Worm (Caenorhabditis elegans) whole organism, late embryonic: ENCODE measurements around the gene sru-29.

Experiments
- C08G9.2 ChIP-seq: sonication (generic microtip); optimal IDR thresholded peaks from 2 replicates; lab custom pipeline; 2016; ENCODE audit warnings: mild to moderate bottlenecking, missing genetic modification characterization, moderate library complexity, missing compliant biosample characterization
- C38D4.7 ChIP-seq: fragments of 200-800 bp; sonication (Bioruptor generic); optimal IDR thresholded peaks from 2 replicates; lab custom pipeline; 2018; ENCODE audit warnings: mild to moderate bottlenecking, missing genetic modification characterization, moderate library complexity, missing compliant biosample characterization
- F13H6.1 ChIP-seq: sonication (generic microtip); optimal IDR thresholded peaks from 2 replicates; lab custom pipeline; 2016; ENCODE audit warnings: missing genetic modification characterization, missing compliant biosample characterization
- K09A11.1 ChIP-seq: sonication (generic microtip); optimal IDR thresholded peaks from 2 replicates; lab custom pipeline; 2017; ENCODE audit warnings: antibody characterized with exemption, mild to moderate bottlenecking, missing genetic modification characterization, missing compliant biosample characterization; ENCODE audit not compliant: insufficient read depth
- Y22D7AL.16 ChIP-seq: sonication (generic microtip); optimal IDR thresholded peaks from 2 replicates; lab custom pipeline; 2016; ENCODE audit warnings: missing genetic modification characterization, missing compliant biosample characterization
- ahr-1 ChIP-seq: sonication (generic microtip); optimal IDR thresholded peaks from 2 replicates; lab custom pipeline; 2016; ENCODE audit warnings: missing genetic modification characterization, missing compliant biosample characterization
- ama-1 ChIP-seq: fragments of 150-350 bp; optimal IDR thresholded peaks from 2 replicates; lab custom pipeline; 2014
- ceh-22 ChIP-seq: sonication (generic microtip); optimal IDR thresholded peaks from 2 replicates; lab custom pipeline; 2017; ENCODE audit warnings: missing biosample characterization, missing genetic modification characterization
- ceh-24 ChIP-seq: sonication (generic microtip); optimal IDR thresholded peaks from 2 replicates; lab custom pipeline; 2016; ENCODE audit warnings: mild to moderate bottlenecking, missing genetic modification characterization, missing compliant biosample characterization
- ceh-31 ChIP-seq: sonication (generic microtip); optimal IDR thresholded peaks from 2 replicates; lab custom pipeline; 2016; ENCODE audit warnings: missing genetic modification characterization, missing compliant biosample characterization
- ceh-48 ChIP-seq: sonication (generic microtip); optimal IDR thresholded peaks from 2 replicates; lab custom pipeline; 2016; ENCODE audit warnings: missing genetic modification characterization, inconsistent platforms, missing compliant biosample characterization
- ceh-9 ChIP-seq: sonication (generic microtip); optimal IDR thresholded peaks from 2 replicates; lab custom pipeline; 2016; ENCODE audit warnings: mild to moderate bottlenecking, missing genetic modification characterization, inconsistent platforms, missing compliant biosample characterization
- dve-1 ChIP-seq: sonication (generic microtip); optimal IDR thresholded peaks from 2 replicates; lab custom pipeline; 2017; ENCODE audit warnings: antibody characterized with exemption, mild to moderate bottlenecking, missing genetic modification characterization, missing compliant biosample characterization
- elt-2 ChIP-seq: sonication (generic microtip); optimal IDR thresholded peaks from 2 replicates; lab custom pipeline; 2016; ENCODE audit warnings: missing genetic modification reagents, missing genetic modification characterization, missing compliant biosample characterization
- ets-4 ChIP-seq: sonication (generic microtip); optimal IDR thresholded peaks from 2 replicates; lab custom pipeline; 2016; ENCODE audit warnings: missing genetic modification characterization, missing compliant biosample characterization
- fkh-6 ChIP-seq: sonication (generic microtip); optimal IDR thresholded peaks from 2 replicates; lab custom pipeline; 2016; ENCODE audit warnings: missing genetic modification characterization, missing compliant biosample characterization
- hlh-8 ChIP-seq: sonication (generic microtip); optimal IDR thresholded peaks from 2 replicates; lab custom pipeline; 2016; ENCODE audit warnings: missing genotype, missing genetic modification characterization, missing compliant biosample characterization
- mec-3 ChIP-seq: sonication (generic microtip); optimal IDR thresholded peaks from 2 replicates; lab custom pipeline; 2016; ENCODE audit warnings: borderline replicate concordance, missing genetic modification characterization, missing compliant biosample characterization
- nfya-1 ChIP-seq: sonication (generic microtip); optimal IDR thresholded peaks from 2 replicates; lab custom pipeline; 2017; ENCODE audit warnings: missing genetic modification characterization, mild to moderate bottlenecking, missing compliant biosample characterization, antibody characterized with exemption, moderate library complexity
- nhr-11 ChIP-seq: fragments of 150-350 bp; optimal IDR thresholded peaks from 2 replicates; lab custom pipeline; 2014; ENCODE audit warnings: missing biosample characterization, missing genetic modification characterization
- odd-2 ChIP-seq: sonication (generic microtip); optimal IDR thresholded peaks from 2 replicates; lab custom pipeline; 2017; ENCODE audit warnings: antibody characterized with exemption, mild to moderate bottlenecking, missing genetic modification characterization, missing compliant biosample characterization
- pag-3 ChIP-seq: sonication (generic microtip); optimal IDR thresholded peaks from 2 replicates; lab custom pipeline; 2016; ENCODE audit warnings: missing compliant biosample characterization, missing genetic modification characterization, borderline replicate concordance
- pha-2 ChIP-seq: sonication (generic microtip); optimal IDR thresholded peaks from 2 replicates; lab custom pipeline; 2017; ENCODE audit warnings: mild to moderate bottlenecking, missing genetic modification characterization, missing compliant biosample characterization
- pha-4 ChIP-seq: fragments of 150-350 bp; optimal IDR thresholded peaks from 2 replicates; lab custom pipeline; 2018; ENCODE audit warnings: missing biosample characterization, missing genetic modification reagents, missing genetic modification characterization
- pqm-1 ChIP-seq: sonication (generic microtip); optimal IDR thresholded peaks from 2 replicates; lab custom pipeline; 2016; ENCODE audit warnings: missing genetic modification characterization, missing compliant biosample characterization
- pros-1 ChIP-seq: fragments of 150-350 bp; optimal IDR thresholded peaks from 2 replicates; lab custom pipeline; 2014; ENCODE audit warnings: missing biosample characterization, missing genetic modification reagents, missing genetic modification characterization
- ref-2 ChIP-seq: sonication (generic microtip); optimal IDR thresholded peaks from 2 replicates; lab custom pipeline; 2016; ENCODE audit warnings: missing genetic modification characterization, missing compliant biosample characterization
- rnt-1 ChIP-seq: sonication (generic microtip); optimal IDR thresholded peaks from 2 replicates; lab custom pipeline; 2016; ENCODE audit warnings: missing genetic modification characterization, missing compliant biosample characterization
- syd-9 ChIP-seq: sonication (generic microtip); optimal IDR thresholded peaks from 2 replicates; lab custom pipeline; 2016; ENCODE audit warnings: mild to moderate bottlenecking, missing genetic modification characterization, moderate library complexity, missing compliant biosample characterization
- tbx-2 ChIP-seq: sonication (generic microtip); optimal IDR thresholded peaks from 2 replicates; lab custom pipeline; 2016; ENCODE audit warnings: missing genetic modification characterization, missing compliant biosample characterization
- tbx-7 ChIP-seq: sonication (generic microtip); optimal IDR thresholded peaks from 2 replicates; lab custom pipeline; 2016; ENCODE audit warnings: missing genotype, missing genetic modification characterization, missing compliant biosample characterization
- unc-3 ChIP-seq, 2 experiments: fragments of 200-800 bp in 1 of 2; sonication (Bioruptor generic) in 1 of 2; sonication (generic microtip) in 1 of 2; conservative IDR thresholded peaks in 1 of 2; optimal IDR thresholded peaks in 1 of 2; 2 replicates each; pipeline versions ENCODE4 v1.3.6 to Lab custom; 2016 to 2022; ENCODE audit warnings: missing compliant biosample characterization in 2 of 2, missing genetic modification characterization in 2 of 2, missing genetic modification reagents in 1 of 2
- unc-86 ChIP-seq: sonication (generic microtip); optimal IDR thresholded peaks from 2 replicates; lab custom pipeline; 2016; ENCODE audit warnings: missing genetic modification characterization, missing compliant biosample characterization
- zip-5 ChIP-seq: sonication (generic microtip); optimal IDR thresholded peaks from 2 replicates; lab custom pipeline; 2016; ENCODE audit warnings: missing genetic modification characterization, missing compliant biosample characterization

Gene sru-29

DNA sequence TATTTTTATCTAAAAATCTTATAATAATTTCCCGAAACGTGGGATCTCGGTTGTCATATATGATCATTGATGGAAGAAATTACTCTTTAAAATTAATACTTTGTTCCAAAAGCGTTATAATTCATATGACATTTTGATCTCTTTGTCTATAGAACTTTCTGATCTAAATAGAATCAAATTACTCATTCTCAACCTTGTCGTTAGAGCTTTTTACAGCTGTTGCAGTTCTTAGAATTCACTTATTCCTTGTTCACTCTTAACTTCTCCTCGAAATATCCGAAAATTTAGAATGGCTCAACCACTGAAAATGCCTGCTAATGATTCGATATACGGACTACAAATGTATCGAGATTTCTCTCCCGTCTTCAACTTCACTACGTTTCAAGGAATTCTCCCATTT is at the start of gene sru-29:
Gene sru-29 (plus strand): TSS at position 301 of the 400 bp plus-strand sequence.
- no peak for TF ChIP-seq elt-2

DNA sequence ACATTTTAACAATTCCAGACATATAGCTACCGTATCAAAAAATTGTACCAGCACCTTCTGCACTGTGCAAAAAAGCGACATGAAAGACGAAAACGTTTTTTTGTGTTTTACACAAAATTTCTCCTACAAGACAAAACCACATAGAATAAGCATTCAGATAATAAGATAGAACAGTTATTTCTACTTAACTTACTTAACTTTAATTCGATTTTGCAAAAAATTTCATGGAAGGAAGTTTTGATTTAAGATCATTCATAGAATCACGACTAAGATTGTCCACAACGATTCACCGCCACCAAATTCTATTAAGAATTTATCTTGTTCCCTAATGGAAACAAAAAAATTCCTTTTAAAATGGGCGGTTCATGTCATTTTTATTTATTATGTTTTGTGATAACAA is 47.5 kb upstream of the sru-29 start:
- TF ChIP-seq dve-1, result no peak
- TF ChIP-seq fkh-6 (tag; lab: Kevin White, UChicago), result no peak
- TF ChIP-seq unc-86 (tag; lab: Kevin White, UChicago), result no peak
- TF ChIP-seq C38D4.7 (GFP tag; lab: Kevin White, UChicago), result no peak
- no peak for TF ChIP-seq ceh-24 (tag; lab: Kevin White, UChicago)
- no peak for TF ChIP-seq ama-1 (lab: Kevin White, UChicago)
- TF ChIP-seq, all 69 proteins: peak for 0

ce11 chrV:9764552-9764951 is 46.7 kb upstream of the sru-29 start:
- TF ChIP-seq zip-5 (no peak), pqm-1 (tag; lab: Kevin White, UChicago) (no peak), pag-3 (tag; lab: Kevin White, UChicago) (no peak), ama-1 (lab: Kevin White, UChicago) (no peak), tbx-2 (tag; lab: Kevin White, UChicago) (no peak), hlh-8 (no peak), nhr-11 (no peak), tbx-7 (tag; lab: Kevin White, UChicago) (no peak)

ce11 chrV:9765622-9766021 is 45.6 kb upstream of the sru-29 start:
- no peak for TF ChIP-seq F13H6.1 (tag; lab: Kevin White, UChicago)
- TF ChIP-seq pha-4, result no peak
- no peak for TF ChIP-seq syd-9 (tag; lab: Kevin White, UChicago)
- TF ChIP-seq rnt-1, result no peak
- TF ChIP-seq ceh-31 (tag; lab: Kevin White, UChicago), result peak; percentile 15

ce11 chrV:9767941-9768340 is 43.3 kb upstream of the sru-29 start:
- TF ChIP-seq odd-2 (no peak), ets-4 (tag; lab: Kevin White, UChicago) (no peak), Y22D7AL.16 (no peak), ceh-31 (tag; lab: Kevin White, UChicago) (no peak)

ce11 chrV:9768828-9769778 is 42.2 kb upstream of the sru-29 start, which contains the start of gene unc-42:
Gene unc-42, minus strand, starts transcription at chrV:9769391.
- peak; percentile 69 for TF ChIP-seq ceh-31 (tag; lab: Kevin White, UChicago)
- no peak for TF ChIP-seq F13H6.1 (tag; lab: Kevin White, UChicago)
- no peak for TF ChIP-seq Y22D7AL.16
- no peak for TF ChIP-seq pros-1 (tag; lab: Kevin White, UChicago)
- TF ChIP-seq nfya-1 (tag; lab: Kevin White, UChicago), result peak; percentile 33
- no peak for TF ChIP-seq tbx-7 (tag; lab: Kevin White, UChicago)
- TF ChIP-seq ceh-22 (tag; lab: Kevin White, UChicago), result no peak
- no peak for TF ChIP-seq hlh-8
- TF ChIP-seq C08G9.2 (tag; lab: Kevin White, UChicago), result no peak

DNA sequence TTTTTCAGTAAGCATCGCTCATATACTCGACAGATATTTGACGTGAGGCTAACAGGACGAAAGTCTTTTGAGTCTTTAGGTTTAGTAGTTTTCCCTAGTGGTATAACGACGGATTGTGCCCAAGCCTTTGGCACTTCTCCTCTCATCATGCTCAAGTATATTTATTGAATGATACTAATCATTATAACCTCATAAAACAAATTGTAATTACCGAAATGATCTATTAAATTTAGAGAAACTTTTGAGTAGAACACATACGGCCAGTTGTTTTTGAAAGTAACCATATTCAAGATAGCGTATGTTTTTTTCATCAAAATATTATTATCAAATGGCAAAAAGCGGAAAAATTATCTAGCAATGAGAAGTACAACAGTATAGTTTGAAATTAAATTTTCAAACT is 39.9 kb upstream of the sru-29 start:
- no peak for TF ChIP-seq ref-2
- no peak for TF ChIP-seq fkh-6 (tag; lab: Kevin White, UChicago)
- no peak for TF ChIP-seq C08G9.2 (tag; lab: Kevin White, UChicago)
- TF ChIP-seq ahr-1 (tag; lab: Kevin White, UChicago), result no peak
- TF ChIP-seq K09A11.1 (tag; lab: Kevin White, UChicago), result no peak
- TF ChIP-seq mec-3 (tag; lab: Kevin White, UChicago), result no peak
- TF ChIP-seq syd-9 (tag; lab: Kevin White, UChicago), result no peak
- no peak for TF ChIP-seq ceh-9 (tag; lab: Kevin White, UChicago)
- no peak for TF ChIP-seq ceh-48 (tag; lab: Kevin White, UChicago)
- no peak for TF ChIP-seq unc-3 (GFP tag; conservative IDR thresholded peaks at IDR 0.05; lab: Robert Waterston, UW)
- TF ChIP-seq unc-3 (tag; optimal IDR thresholded peaks at IDR 0.05; lab: Kevin White, UChicago), result no peak
- TF ChIP-seq pha-2 (tag; lab: Kevin White, UChicago), result no peak
